Fruit fly (Drosophila melanogaster): ENCODE data around the gene Mat89Ba.

Gene Mat89Ba

DNA sequence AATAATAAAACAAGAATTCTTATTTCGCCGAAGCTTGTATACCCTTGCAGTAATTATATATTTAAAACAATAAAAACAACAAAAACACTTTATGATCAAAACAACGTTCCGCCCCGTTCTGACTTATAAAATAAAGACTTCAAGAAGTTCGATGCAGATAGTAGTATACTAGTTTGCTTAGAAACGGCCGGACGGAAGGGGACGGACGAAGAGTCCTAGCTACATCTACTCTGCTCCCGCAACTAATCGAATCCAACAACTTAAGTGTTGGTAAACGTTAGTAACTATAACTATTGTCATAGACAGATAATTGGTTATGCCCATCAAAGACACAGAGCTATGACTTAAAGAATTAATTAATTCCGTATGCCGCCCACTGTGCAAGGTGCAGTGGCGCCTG lies 12.3 kb upstream of the Mat89Ba start:
- TF ChIP-seq CTCF (optimal IDR thresholded peaks at IDR 0.05) (no peak), CG8478 (optimal IDR thresholded peaks at IDR 0.05) (no peak)

DNA sequence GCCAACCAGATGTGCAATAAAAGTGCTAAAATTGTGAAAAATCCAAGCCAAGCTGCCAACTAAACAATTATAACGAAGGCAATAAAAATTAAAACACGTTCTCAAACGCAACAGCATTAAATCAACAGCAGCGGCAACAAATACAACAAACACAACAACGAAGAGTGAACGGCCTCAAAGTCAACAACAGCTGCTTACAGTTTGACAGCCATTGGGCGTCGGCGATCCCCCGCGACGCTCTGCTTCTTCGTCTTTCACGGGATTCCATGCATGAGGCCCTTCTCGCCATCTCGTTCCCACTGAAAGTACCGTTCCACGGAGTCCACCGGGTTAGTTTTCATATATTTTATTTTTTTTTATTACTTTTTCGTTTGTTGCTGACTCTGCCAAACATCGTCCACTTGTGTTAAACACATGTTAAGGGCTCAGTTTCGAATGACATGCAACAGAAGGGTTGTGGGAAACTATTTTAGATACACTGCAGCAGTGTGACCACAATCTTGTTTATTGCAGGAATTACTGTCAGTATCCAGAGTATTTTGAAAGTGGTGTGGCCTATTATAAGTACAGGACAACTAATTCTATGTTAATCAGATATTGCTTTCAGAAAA lies 10.0 kb upstream of the Mat89Ba start:
- TF ChIP-seq CG8478 (optimal IDR thresholded peaks at IDR 0.05) (no peak), CTCF (optimal IDR thresholded peaks at IDR 0.05) (peak in 1 of 2 experiments; percentile 8)

DNA sequence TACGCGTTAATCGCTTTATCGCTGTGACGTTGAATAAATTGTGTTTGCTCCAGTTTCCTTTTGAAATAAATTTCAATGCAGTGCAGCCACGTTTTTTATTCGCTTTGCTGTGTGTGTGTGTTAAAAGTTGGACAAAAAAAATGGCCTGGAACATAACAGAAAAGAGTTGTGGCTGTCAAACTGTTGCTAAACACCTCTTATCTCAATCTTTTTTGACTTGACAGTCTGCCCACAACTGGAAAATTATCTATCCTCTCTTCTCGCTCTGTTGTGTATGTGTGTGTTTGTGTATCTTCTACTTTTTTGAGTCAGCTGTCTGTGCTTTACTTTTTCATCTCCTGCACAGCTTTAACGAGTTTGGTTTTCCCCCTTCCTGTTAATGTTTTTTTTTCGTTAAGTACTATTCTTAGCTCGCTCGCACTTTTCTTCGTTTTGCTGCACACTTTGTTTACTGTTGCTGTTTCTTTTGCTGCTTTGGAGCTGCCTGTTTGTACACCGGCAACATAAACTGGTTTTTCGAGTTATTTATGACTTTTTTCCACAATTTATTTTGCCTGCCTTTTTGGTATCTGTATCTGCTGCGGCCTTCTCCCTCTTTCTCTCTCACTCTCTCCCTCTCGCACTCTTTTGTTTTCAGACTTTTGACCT lies 8.9 kb upstream of the Mat89Ba start:
- TF ChIP-seq CG8478 (optimal IDR thresholded peaks at IDR 0.05) = no peak
- TF ChIP-seq CTCF (optimal IDR thresholded peaks at IDR 0.05) = no peak

DNA sequence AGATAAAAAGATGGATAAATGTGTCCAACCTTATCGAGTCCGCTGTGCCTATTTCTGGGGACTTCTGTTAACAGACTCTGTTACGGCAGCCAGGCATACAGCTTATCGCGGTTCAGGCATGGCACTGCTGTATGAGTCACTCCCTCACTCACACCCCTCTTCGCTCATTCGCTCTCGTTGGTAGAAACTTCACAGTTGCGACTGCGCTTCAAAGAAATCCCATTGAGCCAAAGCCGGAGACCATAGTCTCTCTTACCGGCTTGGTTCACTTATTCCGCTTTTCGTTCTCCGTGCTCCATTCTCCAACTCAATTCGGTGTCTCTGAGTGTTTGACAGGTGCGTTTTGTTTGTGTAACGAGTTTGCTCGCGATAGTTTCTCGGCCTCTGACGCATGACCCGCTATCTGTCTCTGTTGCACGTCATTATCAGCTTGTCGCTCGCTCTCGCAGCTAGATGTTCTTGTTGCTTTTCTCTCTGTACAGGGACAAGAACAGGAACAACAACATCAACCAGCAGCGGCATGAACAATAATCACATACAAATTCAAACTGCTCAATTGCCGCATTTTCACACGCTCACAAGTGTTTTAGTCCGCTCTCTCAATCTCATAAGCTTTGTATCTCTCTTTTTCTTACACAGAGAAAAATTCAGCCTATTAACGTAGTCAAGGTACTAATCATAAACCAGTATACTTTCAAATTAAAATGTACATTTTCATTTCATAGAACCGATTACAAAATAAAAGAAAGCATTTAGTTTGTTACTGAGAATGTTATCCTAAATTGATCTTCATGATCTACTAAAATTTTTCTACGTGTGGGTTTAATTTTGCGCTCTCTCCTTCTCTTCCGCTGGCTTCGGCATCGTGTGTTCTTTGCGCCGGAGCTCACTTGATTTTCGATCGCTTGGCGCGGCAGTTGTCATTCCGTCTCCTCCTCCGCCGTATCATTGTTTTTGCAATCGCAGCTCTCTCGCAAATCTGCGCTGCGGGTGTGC lies 8.1 kb upstream of the Mat89Ba start:
- TF ChIP-seq CG8478 (optimal IDR thresholded peaks at IDR 0.05) (no peak), CTCF (optimal IDR thresholded peaks at IDR 0.05) (no peak)

DNA sequence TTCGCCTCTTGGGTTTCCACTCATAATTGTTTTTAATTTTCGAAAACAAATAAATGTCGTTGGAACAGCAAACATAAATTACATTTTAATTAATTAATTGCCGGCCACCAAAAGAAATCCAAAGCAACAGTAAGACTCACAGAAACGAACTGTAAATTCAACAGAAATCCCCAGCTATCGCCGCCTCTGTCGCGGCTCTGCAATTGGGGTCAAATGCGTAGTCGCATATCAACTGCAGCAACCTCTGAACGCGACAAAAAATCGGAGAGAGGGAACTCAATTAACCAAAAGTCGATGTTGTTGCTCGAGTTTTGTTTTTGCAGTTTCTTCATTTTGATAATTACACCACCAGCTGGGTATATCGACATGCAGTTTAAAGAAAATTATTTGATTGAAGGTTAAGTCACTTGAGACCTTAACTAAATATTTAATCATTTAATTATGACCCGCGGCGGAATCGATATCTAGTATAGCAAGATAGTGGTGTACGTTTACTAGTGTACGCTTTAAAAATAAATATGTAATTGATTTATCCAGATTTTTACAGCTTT lies 7.2 kb upstream of the Mat89Ba start:
- TF ChIP-seq CG8478 (optimal IDR thresholded peaks at IDR 0.05) (no peak), CTCF (optimal IDR thresholded peaks at IDR 0.05) (no peak)

DNA sequence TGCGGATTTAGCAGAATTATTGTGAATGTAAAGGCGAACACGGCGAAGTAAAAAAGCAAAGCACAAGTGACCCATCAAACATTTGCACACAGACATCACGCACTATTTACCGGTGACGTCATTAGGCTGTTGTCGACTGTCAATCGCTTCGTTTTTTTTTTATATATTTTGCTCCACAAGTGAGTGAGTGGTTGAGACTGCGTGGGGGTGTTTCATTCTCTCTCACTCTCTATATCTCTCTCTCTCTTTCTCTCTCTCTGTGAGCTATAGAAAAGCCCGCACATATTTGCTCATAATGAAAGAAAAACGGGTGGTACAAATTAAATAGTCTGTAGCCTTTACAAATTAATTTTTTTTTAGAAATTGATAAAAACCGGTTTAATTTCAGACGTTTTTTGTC lies 5.3 kb upstream of the Mat89Ba start:
- no peak for TF ChIP-seq CTCF (optimal IDR thresholded peaks at IDR 0.05)
- TF ChIP-seq CG8478 (optimal IDR thresholded peaks at IDR 0.05) = no peak

DNA sequence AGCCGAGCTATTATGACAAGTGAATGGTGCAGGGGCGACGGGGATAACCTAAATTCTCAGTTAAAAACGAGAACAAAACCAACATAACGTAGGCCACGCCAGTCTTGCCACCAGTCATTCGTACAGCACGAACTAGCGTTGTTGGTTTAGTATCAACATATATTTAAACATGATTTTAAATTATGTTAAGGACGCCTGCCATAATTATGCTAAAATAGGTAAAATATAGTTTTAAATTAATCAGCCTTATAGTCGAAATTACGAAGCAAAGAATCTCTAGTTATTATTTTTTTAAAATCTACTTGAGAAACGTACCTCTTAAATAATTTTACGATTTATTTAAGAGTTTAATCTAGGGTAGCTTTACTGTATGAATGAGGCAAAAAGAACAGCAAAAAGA lies 4.8 kb upstream of the Mat89Ba start:
- TF ChIP-seq CG8478 (optimal IDR thresholded peaks at IDR 0.05) = no peak
- TF ChIP-seq CTCF (optimal IDR thresholded peaks at IDR 0.05) = no peak

DNA sequence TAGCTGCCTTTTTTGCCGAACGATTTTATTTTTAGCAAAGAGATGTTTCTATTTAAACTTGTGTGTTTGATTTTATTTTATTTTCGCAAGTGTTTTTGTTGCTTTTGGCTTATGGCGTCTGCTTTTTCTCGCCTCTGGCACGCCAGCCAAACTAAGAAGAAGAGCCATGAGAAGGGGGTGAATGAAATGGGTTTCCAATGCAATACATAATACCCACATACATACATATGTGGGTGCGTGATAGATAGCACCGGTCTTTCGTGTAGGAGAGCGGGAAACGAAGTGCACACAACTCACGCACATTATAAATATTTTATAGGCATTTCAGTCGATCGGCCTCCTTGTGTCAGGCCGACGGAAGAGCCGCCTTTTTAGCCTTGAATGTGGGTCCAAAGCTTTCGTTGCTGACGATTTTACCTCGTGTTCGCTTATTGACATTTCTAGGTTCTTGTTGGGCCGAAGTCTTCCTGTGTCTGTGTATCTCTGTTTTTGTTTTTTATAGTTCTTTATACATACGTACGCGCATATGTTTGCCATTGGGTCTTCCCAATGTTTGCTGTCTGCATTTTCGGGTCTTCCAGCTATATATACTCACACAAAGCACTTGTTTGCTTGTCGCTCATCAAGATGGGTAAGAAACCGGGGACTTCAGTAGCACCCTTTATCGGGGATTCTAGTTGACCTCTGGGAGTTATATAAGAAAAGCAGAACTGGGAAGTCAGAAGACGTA lies 3.8 kb upstream of the Mat89Ba start:
- no peak for TF ChIP-seq CTCF (optimal IDR thresholded peaks at IDR 0.05)

DNA sequence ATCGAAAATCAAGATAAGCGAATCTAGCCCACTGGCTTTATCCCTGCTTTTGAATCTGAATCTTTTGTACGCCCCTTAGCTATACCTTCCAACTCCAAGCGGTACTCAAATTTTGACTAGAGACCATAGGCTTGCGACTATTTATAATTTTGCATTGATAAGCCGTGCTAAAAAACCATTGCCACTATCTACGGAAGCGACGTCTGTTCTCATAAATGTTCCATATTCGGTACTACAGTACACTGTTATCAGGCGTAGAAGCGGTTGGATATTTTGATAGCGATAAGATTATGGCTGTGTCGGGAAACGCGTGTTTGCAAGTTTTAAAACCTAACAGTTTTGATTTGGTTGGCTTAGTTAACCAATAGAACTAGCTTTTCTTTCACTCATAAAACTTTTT lies 3.1 kb upstream of the Mat89Ba start:
- TF ChIP-seq CTCF (optimal IDR thresholded peaks at IDR 0.05) (no peak), CG8478 (optimal IDR thresholded peaks at IDR 0.05) (no peak)

DNA sequence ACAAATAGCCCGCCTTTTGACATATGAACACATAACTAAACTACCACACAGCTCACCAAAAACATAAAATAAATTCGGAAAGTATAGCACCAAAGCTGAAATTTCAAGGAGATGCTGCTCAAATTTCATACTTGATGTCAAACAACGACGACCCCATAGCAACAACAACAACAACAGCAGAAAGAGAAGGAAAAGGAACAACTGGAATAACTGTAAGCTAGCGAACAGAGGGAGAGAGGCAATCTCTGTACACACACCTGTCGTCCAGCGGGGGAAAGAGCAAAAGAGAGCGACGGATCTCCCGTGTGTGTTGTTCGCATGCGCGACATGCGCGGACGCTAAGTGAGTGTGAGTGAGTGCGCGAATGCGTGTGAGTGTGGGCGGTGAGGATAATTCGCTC lies 2.3 kb upstream of the Mat89Ba start:
- TF ChIP-seq CG8478 (optimal IDR thresholded peaks at IDR 0.05) (no peak), CTCF (optimal IDR thresholded peaks at IDR 0.05) (no peak)

DNA sequence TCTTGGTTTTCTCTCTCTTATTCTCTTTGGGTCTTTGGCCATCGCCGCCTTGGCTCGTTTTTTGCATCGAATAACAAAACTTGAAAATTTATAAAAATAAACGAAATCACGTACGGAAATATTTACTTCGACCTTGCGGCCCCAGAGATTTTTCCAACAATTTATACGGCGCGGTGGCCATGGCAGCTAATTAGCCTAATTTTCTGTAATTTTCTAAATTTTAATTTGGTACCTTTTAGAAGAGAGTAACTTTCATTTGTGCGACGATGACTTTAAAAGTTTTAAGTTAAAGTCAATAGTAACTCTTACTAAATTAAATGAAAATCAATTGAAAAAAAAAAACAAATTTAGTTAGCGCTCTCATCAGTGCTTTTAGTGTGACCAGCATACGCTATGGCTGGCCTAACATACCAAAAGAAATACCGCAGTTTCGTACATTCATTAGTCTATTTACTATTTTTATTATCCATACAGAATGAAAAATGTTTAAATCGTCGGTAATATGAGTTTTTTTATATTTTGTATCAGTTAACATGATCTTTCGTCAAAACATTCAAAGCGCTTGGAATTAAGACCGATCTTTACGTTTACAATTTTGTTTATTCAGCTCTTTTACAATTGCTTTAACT lies 1.4 kb upstream of the Mat89Ba start:
- TF ChIP-seq CTCF (optimal IDR thresholded peaks at IDR 0.05) = no peak
- no peak for TF ChIP-seq CG8478 (optimal IDR thresholded peaks at IDR 0.05)

DNA sequence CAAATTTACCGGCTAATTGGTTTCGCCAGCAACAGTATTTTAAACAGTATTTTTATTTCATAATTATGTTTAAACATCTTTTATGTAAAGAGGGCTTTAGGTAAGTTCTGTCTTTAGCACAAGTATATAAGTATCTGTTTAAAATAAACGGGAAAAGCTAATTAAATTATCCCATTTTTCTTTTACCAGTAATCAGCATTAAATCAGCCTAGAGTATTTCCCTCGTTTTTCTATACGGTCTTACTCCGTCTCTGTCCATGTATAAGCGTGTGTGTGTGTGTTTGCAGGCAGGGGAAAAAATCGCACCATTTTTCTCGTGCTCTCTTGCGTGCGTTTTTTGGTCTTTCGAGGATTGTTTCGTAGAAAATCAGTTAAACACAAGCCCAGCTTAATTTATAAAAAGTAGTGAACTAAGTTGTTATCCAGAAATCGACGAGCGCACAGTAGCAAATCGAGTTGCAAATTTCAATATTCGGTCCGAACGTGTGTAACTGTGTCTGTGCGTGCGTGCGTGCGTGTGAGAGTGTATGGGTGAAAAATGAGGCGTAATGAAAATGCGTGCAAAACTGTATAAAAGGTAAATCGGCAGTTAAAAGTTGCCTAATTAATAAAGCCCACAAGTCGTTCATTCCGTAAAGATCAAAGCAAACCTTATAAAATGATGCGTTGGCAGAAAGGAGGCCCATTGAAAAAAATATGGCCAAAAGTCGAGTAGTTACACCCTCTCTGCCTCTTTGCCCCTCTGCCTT lies 713 bp upstream of the Mat89Ba start:
- TF ChIP-seq CG8478 (optimal IDR thresholded peaks at IDR 0.05) (no peak), CTCF (optimal IDR thresholded peaks at IDR 0.05) (no peak)

DNA sequence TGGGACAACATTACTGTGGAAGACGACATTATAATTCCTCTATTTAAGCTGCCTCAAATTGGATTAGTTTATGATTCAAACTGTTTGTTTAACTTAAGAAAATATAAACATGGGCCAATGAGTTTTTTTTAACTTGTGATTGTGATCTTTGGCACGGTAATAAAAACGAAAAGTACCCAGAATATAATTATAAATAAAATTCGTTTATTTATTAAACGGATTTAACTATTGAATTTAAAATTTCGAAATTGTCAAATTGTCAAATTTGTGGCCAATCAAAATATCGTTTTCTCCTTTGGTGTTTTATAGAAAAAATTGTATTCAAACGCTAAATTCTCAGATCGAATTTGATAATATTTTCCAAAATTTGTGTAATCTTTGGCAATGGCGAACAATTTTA lies 5.5 kb downstream of the Mat89Ba start, which contains the start of gene Mst89B:
Gene Mst89B (plus strand): TSS at position 301 of the 400 bp plus-strand sequence.
- TF ChIP-seq CTCF (optimal IDR thresholded peaks at IDR 0.05) (no peak), CG8478 (optimal IDR thresholded peaks at IDR 0.05) (no peak)

Data from S2 (cell line).